Fruit fly (Drosophila melanogaster) whole organism, pupa: Measurements from ENCODE around the gene CG14958.

Source experiments
- CG14655 ChIP-seq: fragments of 200-800 bp; sonication (Bioruptor generic); optimal IDR thresholded peaks from 3 replicates; lab custom pipeline; 2017; ENCODE audit warnings: mild to moderate bottlenecking, missing biosample characterization, missing genetic modification reagents, missing genetic modification characterization
- CG17806 ChIP-seq: fragments of 200-800 bp; sonication (Bioruptor generic); optimal IDR thresholded peaks from 2 replicates; lab custom pipeline; 2018; ENCODE audit warnings: missing biosample characterization, mild to moderate bottlenecking, missing genetic modification characterization, moderate library complexity
- CG34367 ChIP-seq: fragments of 200-800 bp; sonication (Bioruptor generic); optimal IDR thresholded peaks from 2 replicates; lab custom pipeline; 2018; ENCODE audit warnings: missing biosample characterization, mild to moderate bottlenecking, missing genetic modification characterization
- CG4496 ChIP-seq: fragments of 200-800 bp; sonication (Bioruptor generic); IDR thresholded peaks from 3 replicates; pipeline ENCODE4 v1.3.6; 2022; ENCODE audit warnings: missing biosample characterization, missing genetic modification characterization
- CG8159 ChIP-seq: fragments of 200-800 bp; sonication (Bioruptor generic); optimal IDR thresholded peaks from 3 replicates; lab custom pipeline; 2018; ENCODE audit warnings: missing biosample characterization, mild to moderate bottlenecking, missing genetic modification characterization, moderate library complexity
- CG9948 ChIP-seq: fragments of 200-800 bp; sonication (Bioruptor generic); optimal IDR thresholded peaks from 2 replicates; lab custom pipeline; 2018; ENCODE audit warnings: missing biosample characterization, mild to moderate bottlenecking, missing genetic modification characterization, moderate library complexity
- D1 ChIP-seq: fragments of 200-800 bp; sonication (Bioruptor generic); optimal IDR thresholded peaks from 2 replicates; lab custom pipeline; 2018; ENCODE audit warnings: missing biosample characterization, mild to moderate bottlenecking, missing genetic modification characterization, moderate library complexity
- EcR ChIP-seq: fragments of 200-800 bp; sonication (Bioruptor generic); optimal IDR thresholded peaks from 3 replicates; lab custom pipeline; 2019; ENCODE audit warnings: missing biosample characterization, missing genetic modification characterization, mild to moderate bottlenecking, moderate library complexity, missing genetic modification reagents
- Ets98B ChIP-seq: fragments of 200-800 bp; sonication (Bioruptor generic); IDR thresholded peaks from 2 replicates; pipeline ENCODE4 v1.3.6; 2022; ENCODE audit warnings: missing biosample characterization, missing genetic modification characterization
- Pif1B ChIP-seq: fragments of 200-800 bp; sonication (Bioruptor generic); optimal IDR thresholded peaks from 3 replicates; lab custom pipeline; 2016; ENCODE audit warnings: missing biosample characterization, missing genetic modification characterization
- Snoo ChIP-seq: fragments of 200-800 bp; sonication (Bioruptor generic); optimal IDR thresholded peaks from 3 replicates; lab custom pipeline; 2017; ENCODE audit warnings: missing biosample characterization, mild to moderate bottlenecking, missing genetic modification characterization, inconsistent platforms
- fd96Ca ChIP-seq: fragments of 200-800 bp; sonication (Bioruptor generic); IDR thresholded peaks from 3 replicates; pipeline ENCODE4 v1.3.6; 2022; ENCODE audit warnings: missing biosample characterization, missing genetic modification characterization
- gl ChIP-seq: fragments of 200-800 bp; sonication (Bioruptor generic); optimal IDR thresholded peaks from 2 replicates; lab custom pipeline; 2018; ENCODE audit warnings: missing biosample characterization, mild to moderate bottlenecking, missing genetic modification characterization
- rn ChIP-seq: fragments of 200-800 bp; sonication (Bioruptor generic); IDR thresholded peaks from 2 replicates; pipeline ENCODE4 v1.3.6; 2022; ENCODE audit warnings: missing biosample characterization, missing genetic modification characterization

DNA sequence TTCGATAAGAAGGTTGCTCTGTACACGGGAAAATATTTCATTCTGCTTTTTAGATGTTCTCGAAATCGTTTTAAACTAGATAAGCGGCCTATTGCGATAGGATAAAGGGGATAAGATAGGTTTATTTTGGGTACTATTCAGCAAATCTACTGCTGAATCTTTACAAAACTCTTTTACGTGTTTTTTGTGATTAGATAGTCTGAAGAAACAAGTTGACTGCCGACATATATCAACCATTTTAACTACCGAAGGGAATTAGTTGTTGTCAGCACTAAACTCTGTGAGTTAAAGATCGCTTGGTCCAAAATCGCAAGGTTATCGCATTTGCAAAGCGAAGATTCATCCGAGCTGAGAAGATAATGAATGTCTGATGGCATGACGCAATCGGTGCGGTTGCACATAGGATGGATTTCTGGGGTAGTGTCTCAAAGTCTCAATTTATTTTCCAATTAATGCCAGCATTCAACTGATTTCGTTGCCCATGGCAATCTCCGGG lies 23.5 kb upstream of the CG14958 start, which contains the start of gene Asciz:
- TF ChIP-seq rn (GFP tag; lab: Robert Waterston, UW), result no peak
- TF ChIP-seq CG34367 (tag; lab: Kevin White, UChicago), result no peak
- TF ChIP-seq gl (tag; lab: Kevin White, UChicago), result no peak
- no peak for TF ChIP-seq D1 (tag; lab: Kevin White, UChicago)
- TF ChIP-seq EcR (GFP tag; lab: Kevin White, UChicago), result no peak
- no peak for TF ChIP-seq fd96Ca (GFP tag; lab: Robert Waterston, UW)
- TF ChIP-seq CG8159, result no peak
- TF ChIP-seq CG17806, result no peak
- no peak for TF ChIP-seq CG14655 (GFP tag; lab: Kevin White, UChicago)
- no peak for TF ChIP-seq CG4496
- no peak for TF ChIP-seq Snoo (tag; lab: Kevin White, UChicago)
- TF ChIP-seq Pif1B (GFP tag; lab: Kevin White, UChicago), result no peak
- TF ChIP-seq CG9948 (tag; lab: Kevin White, UChicago), result no peak
- TF ChIP-seq Ets98B (GFP tag; lab: Robert Waterston, UW), result no peak
